Fruit fly (Drosophila melanogaster) Kc167 (cell line): ENCODE measurements around the gene CG16903.

Source experiments
- Myc ChIP-seq: fragments of >200 bp; optimal IDR thresholded peaks from 2 replicates; lab custom pipeline; 2017; ENCODE audit warnings: missing external identifiers
- Sin3A ChIP-seq: fragments of >200 bp; optimal IDR thresholded peaks from 2 replicates; lab custom pipeline; 2018; ENCODE audit warnings: missing external identifiers
- h ChIP-seq: fragments of >200 bp; optimal IDR thresholded peaks from 3 replicates; lab custom pipeline; 2018; ENCODE audit warnings: missing external identifiers
- insv ChIP-seq: fragments of >200 bp; optimal IDR thresholded peaks from 3 replicates; lab custom pipeline; 2018; ENCODE audit warnings: missing external identifiers
- psq ChIP-seq: fragments of >200 bp; optimal IDR thresholded peaks from 2 replicates; lab custom pipeline; 2017; ENCODE audit warnings: missing external identifiers
- ttk ChIP-seq: sonication (Bioruptor generic); optimal IDR thresholded peaks from 2 replicates; lab custom pipeline; 2017; ENCODE audit warnings: missing external identifiers

Gene CG16903

DNA sequence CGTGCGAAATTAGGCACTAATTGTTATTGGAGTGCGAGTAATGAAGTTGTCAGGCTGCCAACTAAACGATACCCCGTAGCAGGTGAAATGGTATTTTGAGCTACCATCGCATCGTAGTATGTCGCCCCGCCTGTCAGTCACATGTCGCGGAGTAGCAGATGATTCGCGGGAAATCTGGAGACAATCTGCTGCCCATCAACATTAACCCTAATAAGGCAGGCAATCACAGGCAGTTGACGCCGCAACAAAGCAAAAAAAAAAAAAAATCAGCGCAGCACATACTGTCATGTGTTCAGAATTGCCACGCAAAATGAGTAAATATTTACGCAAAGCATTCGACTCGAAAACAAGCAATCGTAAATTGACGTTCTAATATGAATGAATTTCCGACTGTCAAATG lies 23.7 kb upstream of the CG16903 start:
- TF ChIP-seq h (no peak), Myc (lab: Kevin White, UChicago) (no peak), psq (lab: Kevin White, UChicago) (no peak), ttk (no peak), Sin3A (no peak), insv (no peak)

DNA sequence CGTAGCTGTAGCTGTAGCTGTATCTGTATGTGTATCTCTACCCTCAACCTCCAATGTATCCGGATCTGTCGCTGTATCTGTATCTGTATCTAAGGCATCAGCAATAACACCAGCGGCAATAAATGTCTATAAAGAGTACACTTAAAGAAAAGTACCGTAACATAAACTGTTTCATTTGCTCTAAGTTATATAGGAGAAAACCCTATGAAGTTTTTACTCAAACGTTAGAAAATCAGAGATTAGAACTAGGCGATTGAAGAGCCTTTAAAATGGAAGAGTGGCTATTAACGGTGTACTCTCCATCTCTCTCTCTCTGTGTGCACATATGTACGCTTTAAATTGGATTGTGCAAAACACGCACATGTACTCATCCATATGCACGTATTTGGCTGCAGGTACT lies 18.1 kb upstream of the CG16903 start:
- TF ChIP-seq psq (lab: Kevin White, UChicago) = no peak
- TF ChIP-seq Sin3A = no peak
- TF ChIP-seq insv = no peak
- no peak for TF ChIP-seq ttk
- TF ChIP-seq Myc (lab: Kevin White, UChicago) = no peak
- no peak for TF ChIP-seq h

DNA sequence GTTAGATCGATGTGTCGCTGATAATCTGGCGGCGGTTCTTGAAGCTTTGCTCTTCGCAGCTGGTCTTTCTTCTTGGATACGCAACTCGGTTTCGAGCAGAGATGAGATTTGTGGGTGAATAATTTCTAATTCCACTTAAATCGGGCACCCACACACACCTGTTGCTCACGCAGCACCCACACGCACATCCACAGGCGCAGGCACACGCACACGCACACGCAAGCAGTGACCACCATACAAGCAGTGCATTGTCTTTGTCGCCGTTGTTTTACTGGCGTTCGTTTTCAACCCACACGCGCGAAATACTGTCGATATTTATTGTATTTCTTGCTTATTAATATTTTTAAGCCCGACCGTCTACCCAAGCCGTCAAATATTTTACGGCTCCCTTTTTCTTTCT lies 16.1 kb upstream of the CG16903 start:
- TF ChIP-seq Myc (lab: Kevin White, UChicago) (no peak), ttk (no peak), insv (no peak), h (no peak), psq (lab: Kevin White, UChicago) (no peak), Sin3A (no peak)

DNA sequence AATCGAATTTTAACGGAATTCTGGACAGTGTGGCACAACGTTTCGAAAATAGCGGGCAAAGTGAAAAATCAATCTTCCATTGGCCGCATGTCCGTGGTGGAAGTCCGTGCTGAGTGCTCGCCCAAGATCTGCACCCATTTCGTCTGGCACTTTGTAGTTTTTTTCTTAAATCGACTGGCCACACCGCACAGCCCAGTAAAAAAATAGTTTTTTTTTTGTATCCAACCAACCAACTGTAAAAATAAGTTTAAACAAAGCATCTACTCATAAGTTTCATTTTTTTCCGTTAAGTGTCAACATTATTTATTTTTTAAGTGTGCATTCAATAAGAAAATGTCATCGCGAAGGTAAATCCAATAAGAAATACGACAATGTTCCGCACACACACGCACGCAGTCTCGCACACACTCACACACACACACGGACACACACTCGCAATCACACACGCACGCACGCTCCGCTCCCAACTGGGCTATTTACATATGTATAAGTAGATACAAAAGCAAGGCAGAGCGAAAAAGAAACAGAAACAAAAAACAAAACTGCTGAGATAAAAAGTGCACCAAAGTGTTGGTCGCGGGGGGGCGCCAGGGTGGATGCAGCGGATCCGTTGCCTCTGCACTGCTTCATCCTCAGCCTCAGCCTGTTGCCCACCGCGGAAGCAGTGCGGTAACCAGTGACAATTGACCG lies 14.0 kb upstream of the CG16903 start, which contains the start of gene csw:
csw (plus strand) TSS at position 163 of the 690 bp plus-strand sequence.
- TF ChIP-seq insv = no peak
- no peak for TF ChIP-seq Myc (lab: Kevin White, UChicago)
- TF ChIP-seq psq (lab: Kevin White, UChicago) = no peak
- TF ChIP-seq ttk = no peak
- no peak for TF ChIP-seq Sin3A
- TF ChIP-seq h = no peak

DNA sequence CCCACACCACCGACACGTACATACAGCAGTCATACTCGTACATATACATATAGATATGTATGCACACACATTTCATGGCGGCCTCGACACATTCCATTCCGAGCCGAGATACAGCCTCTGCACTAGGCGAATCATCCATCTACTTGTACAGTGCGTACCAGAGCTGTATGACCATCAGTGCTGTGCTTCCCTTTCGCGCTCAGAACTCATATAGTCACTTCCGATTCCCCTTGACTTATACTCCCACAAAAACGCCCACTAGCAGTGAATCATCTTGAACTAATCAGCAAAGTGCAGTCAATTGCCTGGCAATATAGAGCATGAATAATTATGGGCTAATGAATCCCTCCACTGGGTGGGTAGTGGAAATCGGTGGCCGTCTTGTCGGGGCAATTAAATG lies 9.6 kb upstream of the CG16903 start:
- TF ChIP-seq ttk (no peak), Myc (lab: Kevin White, UChicago) (no peak), insv (no peak), psq (lab: Kevin White, UChicago) (no peak), h (no peak), Sin3A (no peak)

DNA sequence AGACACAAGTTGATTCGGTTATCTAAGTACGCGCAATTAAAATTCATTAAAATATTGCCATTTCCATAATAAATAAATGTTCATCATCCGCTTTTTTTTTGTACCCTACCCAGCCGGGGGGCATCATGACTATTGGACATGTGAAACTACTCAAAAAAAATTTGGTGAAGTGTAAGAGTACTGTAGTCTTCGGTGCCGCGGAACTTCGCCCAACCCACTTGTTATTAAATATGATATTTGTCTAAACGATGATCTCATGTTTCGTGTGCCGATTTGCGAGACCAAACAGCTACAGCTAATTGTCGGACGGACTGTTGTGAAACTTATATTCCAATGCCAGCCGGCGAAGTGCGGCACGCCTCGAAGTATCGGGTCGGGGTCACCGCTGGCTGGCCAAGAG lies 8.6 kb upstream of the CG16903 start:
- no peak for TF ChIP-seq ttk
- no peak for TF ChIP-seq Sin3A

DNA sequence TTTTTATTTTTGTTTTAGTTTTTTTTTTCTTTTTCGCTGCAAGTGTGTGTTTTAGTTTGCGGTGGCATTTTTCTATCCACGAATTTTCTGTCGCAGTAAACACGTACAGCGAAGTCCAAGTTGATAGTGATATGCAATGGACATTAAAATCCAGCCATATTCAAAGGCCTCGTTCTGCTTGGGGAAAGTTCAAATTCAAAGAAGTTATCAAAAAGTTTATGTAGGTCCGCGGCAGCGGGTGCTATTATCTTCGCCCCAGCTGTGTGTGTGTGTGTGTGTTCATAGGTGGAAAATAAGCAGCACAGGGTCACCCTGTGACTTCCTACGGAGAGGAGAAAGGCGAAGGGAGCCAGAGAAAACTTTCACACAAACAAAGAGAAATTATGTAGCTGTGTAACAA lies 7.3 kb upstream of the CG16903 start:
- no peak for TF ChIP-seq Myc (lab: Kevin White, UChicago)
- TF ChIP-seq insv = no peak
- TF ChIP-seq ttk = no peak
- no peak for TF ChIP-seq h
- no peak for TF ChIP-seq psq (lab: Kevin White, UChicago)
- TF ChIP-seq Sin3A = no peak

DNA sequence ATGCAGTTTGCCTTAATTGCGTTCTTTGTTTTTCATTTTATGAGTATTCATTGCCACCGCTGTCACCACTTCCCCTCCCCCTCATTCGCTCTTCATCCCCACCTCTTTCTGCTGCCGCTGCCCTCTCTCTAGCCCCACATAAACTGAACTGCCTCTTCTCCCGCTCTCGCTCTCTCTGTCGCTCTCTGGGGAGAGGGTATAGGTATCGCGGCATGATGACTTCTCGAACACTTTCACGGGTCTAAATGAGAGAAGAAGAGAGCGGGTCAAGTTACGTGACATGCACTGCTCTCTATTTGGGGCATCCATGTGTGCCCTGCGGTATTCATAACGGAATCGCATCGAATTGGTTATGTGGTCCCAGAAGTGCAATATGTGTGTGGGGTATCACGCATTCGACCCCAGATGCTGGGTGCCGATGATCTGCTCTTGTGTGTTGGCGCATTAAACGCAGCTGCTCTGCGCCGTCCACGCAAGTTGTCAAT lies 3.5 kb upstream of the CG16903 start:
- TF ChIP-seq Sin3A (no peak), Myc (lab: Kevin White, UChicago) (no peak), ttk (no peak), psq (lab: Kevin White, UChicago) (no peak), h (no peak), insv (no peak)

DNA sequence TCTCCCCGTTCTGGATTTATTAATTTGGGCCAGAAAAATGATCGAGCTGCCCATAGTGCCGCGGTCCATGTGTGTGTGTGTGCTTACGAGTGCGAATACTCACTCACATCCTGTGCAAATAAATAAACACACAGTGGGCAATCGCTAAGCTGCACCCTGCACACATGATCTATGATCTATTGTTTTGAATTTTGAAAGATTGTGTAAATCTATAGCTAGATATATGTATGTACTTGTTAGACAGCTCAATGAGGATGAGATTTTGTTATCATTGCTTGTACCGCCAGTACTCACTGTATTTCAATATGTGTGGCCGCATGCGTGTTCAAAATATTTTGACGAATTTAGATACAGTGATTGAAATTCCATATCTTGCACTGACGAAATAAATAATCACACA lies 2.9 kb upstream of the CG16903 start:
- TF ChIP-seq h (no peak), insv (no peak), psq (lab: Kevin White, UChicago) (no peak), Sin3A (no peak), Myc (lab: Kevin White, UChicago) (no peak), ttk (no peak)

DNA sequence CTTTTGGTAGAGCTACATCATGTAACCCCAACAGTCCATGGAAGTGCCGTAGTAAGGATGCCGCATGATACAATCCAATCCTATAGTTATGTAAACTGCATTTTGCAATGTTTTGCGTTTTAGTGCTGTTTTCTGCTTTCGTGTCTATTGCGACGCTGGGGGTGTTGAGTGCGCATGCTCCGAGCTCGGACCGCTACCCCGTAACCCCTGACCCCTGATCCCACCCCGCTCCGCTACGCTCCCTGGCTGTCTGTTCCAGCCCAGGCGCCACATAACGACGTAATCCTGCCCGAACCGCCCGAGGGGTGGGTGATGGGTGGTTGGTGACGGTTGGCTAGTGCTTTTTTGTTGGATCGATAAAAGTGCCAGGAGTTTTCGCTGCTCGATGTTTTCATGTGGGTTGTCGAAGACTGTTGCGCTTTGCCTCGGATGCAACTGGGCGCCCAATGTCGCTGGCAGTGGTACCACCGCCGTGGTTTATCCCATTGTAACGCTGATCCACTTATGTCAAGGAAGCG lies 1.7 kb upstream of the CG16903 start:
- no peak for TF ChIP-seq ttk
- TF ChIP-seq psq (lab: Kevin White, UChicago) = no peak
- TF ChIP-seq Myc (lab: Kevin White, UChicago) = no peak
- TF ChIP-seq insv = no peak
- no peak for TF ChIP-seq h
- TF ChIP-seq Sin3A = no peak

DNA sequence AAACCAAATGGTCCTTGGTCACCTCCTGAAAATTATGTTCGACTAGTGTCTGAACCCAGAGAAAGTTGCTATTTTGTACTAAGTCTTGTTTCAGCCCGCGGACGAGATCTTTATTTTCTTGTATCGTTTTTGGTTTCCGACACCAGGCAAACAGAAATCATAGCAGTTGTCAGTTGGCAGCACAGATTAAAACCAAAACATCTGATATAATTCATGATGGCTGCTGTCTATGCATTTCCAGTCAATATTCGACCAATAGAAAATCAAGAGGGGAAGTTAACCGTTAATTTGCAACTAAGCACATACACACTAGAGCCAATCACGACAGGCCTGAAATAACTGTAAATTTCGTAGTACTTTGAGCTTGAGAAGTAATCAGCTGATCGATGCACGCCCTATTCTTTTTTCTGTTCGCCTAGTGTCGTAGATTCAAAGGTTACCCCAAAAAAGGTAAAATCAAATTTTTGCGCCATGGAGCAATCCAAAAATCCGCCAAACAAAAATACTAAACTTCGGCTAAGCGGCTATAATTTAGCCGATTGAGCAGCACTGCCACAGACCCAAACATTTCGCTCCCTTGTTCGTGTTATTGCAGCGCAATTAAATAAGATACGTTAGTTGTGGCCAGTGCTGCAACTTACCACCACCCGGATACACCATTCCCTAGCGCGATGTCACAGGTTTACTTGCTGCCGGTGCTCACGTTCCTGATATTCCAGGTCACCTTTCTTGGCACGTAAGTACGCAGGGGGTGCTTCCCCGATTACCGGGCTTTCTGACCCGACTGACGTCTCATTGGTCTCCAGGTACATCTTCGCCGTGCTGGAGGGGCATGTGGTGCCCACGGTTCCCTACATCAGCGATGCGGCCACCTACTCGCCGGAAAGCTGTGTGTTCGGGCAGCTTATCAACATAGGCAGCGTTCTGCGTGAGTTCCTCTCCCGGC lies 3.5 kb downstream of the CG16903 start, which contains the start of gene CG4025:
CG4025 (plus strand) TSS at position 555 of the 946 bp plus-strand sequence.
- TF ChIP-seq h = no peak
- TF ChIP-seq Myc (lab: Kevin White, UChicago) = no peak

DNA sequence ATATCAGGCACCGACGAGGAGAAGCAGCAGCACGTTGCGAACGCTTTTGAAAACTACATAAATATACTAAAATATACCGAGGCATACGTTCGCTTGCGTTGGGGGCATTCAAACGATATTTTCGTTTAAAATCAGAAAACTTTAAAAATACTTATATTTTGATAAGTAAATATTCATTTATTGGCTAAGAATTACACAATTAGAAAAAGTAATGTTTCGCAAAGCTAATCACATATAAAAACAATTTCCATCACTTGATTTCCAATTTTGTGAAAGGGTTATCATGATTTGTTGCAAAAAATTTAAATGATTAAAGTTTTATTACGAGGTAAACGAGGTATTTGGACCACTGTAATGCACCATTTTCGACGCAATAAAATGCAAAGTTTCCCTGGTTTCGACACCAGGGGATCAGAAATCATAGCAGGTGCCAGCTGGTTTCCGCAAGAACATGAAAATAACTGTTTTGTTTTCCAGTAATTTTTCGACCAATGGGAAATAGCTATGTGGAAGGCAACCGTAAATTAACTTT lies 4.3 kb downstream of the CG16903 start, which contains the start of gene CG4045:
CG4045 (minus strand) TSS at position 55 of the 532 bp plus-strand sequence.
- TF ChIP-seq Myc (lab: Kevin White, UChicago) (no peak), ttk (no peak), Sin3A (no peak), psq (lab: Kevin White, UChicago) (no peak), h (no peak), insv (no peak)

DNA sequence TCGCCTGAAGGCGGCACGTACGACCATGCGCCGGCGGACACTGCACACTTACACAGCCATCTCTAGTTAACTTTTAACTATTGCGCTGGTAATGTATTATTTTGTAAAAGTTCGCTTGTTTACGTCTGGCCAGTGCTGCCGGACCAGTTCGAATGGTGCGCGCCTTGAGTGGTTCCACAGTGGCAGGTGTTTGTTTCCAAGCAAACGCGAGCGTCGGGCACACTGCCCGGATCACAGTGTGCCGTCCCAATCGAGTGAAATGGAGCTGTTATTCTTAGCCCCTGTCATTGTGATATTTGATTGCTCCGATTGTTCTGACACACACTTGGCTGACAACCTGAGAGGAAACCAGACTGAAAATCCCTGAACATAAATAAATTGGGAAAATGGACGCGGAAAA lies 6.9 kb downstream of the CG16903 start, which contains the start of gene CG4199:
CG4199 (minus strand) TSS at position 159 of the 400 bp plus-strand sequence.
- no peak for TF ChIP-seq Sin3A
- TF ChIP-seq Myc (lab: Kevin White, UChicago) = no peak
- TF ChIP-seq ttk = no peak
- no peak for TF ChIP-seq insv
- no peak for TF ChIP-seq h
- TF ChIP-seq psq (lab: Kevin White, UChicago) = no peak
